Worm (Caenorhabditis elegans): Measurements from ENCODE around the gene R03H10.11.

ce11 chrII:4219062-4219461 lies 36.6 kb downstream of the R03H10.11 start, which contains the start of gene F31D5.1:
- TF ChIP-seq sptf-2 (GFP tag; optimal IDR thresholded peaks at IDR 0.05): no peak
- TF ChIP-seq ceh-100 (GFP tag; IDR thresholded peaks at IDR 0.05): no peak
- no peak for TF ChIP-seq dpl-1 (GFP tag; optimal IDR thresholded peaks at IDR 0.05)
- no peak for TF ChIP-seq ama-1 (optimal IDR thresholded peaks at IDR 0.05)
- no peak for TF ChIP-seq ama-1 (GFP tag; optimal IDR thresholded peaks at IDR 0.05)
- TF ChIP-seq F39B2.1 (GFP tag; IDR thresholded peaks at IDR 0.05): no peak
- TF ChIP-seq nfya-1 (tag; optimal IDR thresholded peaks at IDR 0.05; ENCODE audit: borderline replicate concordance, insufficient read depth): no peak
- TF ChIP-seq sea-2 (GFP tag; IDR thresholded peaks at IDR 0.05): no peak
- TF ChIP-seq F52B5.7 (tag; optimal IDR thresholded peaks at IDR 0.05): no peak
- TF ChIP-seq Y79H2A.3 (GFP tag; conservative IDR thresholded peaks at IDR 0.05): no peak
- no peak for TF ChIP-seq ceh-91 (GFP tag; IDR thresholded peaks at IDR 0.05)
- TF ChIP-seq him-1 (tag; optimal IDR thresholded peaks at IDR 0.05): no peak
- TF ChIP-seq ztf-25 (GFP tag; IDR thresholded peaks at IDR 0.05): no peak

Data from whole organism, young adult.